Worm (Caenorhabditis elegans) whole organism, midembryonic: ENCODE measurements around the gene orc-2.

Experiments
- T22C8.4 ChIP-seq: fragments of 200-800 bp; sonication (Bioruptor generic); IDR thresholded peaks from 2 replicates; pipeline ENCODE4 v1.3.6; 2022; ENCODE audit warnings: missing genetic modification characterization, missing compliant biosample characterization
- flt-1 ChIP-seq: fragments of 200-800 bp; sonication (Bioruptor generic); IDR thresholded peaks from 2 replicates; pipeline ENCODE4 v1.3.6; 2022; ENCODE audit warnings: missing genetic modification characterization, missing compliant biosample characterization
- ref-1 ChIP-seq: fragments of 200-800 bp; sonication (Bioruptor generic); conservative IDR thresholded peaks from 2 replicates; pipeline ENCODE4 v1.3.6; 2022; ENCODE audit warnings: missing genetic modification reagents, missing genetic modification characterization, missing compliant biosample characterization
- ztf-29 ChIP-seq: fragments of 200-800 bp; sonication (Bioruptor generic); IDR thresholded peaks from 2 replicates; pipeline ENCODE4 v1.3.6; 2022; ENCODE audit warnings: missing genetic modification reagents, missing genetic modification characterization, missing compliant biosample characterization

ce11 chrII:10884396-10884795 lies 10.7 kb downstream of the orc-2 start, which contains the start of gene egg-3:
- no peak for TF ChIP-seq ztf-29 (GFP tag; lab: Robert Waterston, UW)
- no peak for TF ChIP-seq flt-1 (GFP tag; lab: Robert Waterston, UW)
- TF ChIP-seq T22C8.4: no peak
- TF ChIP-seq ref-1 (GFP tag; lab: Robert Waterston, UW): no peak
